Worm (Caenorhabditis elegans): ENCODE data around the gene F55G7.5.

- TF ChIP-seq flt-1 (GFP tag; IDR thresholded peaks at IDR 0.05) (no peak), ref-1 (GFP tag; conservative IDR thresholded peaks at IDR 0.05) (no peak), ztf-23 (GFP tag; IDR thresholded peaks at IDR 0.05) (no peak), ztf-29 (GFP tag; IDR thresholded peaks at IDR 0.05) (no peak), T22C8.4 (GFP tag; IDR thresholded peaks at IDR 0.05) (no peak), klf-2 (GFP tag; conservative IDR thresholded peaks at IDR 0.05) (no peak), med-1 (GFP tag; optimal IDR thresholded peaks at IDR 0.05; ENCODE audit: insufficient read depth) (no peak)
Observed at ce11 chrX:11987900-11988364, 49.2 kb upstream of the F55G7.5 start, which contains the start of gene C49F5.6.

Data from whole organism, midembryonic.